2 fruit fly cellular contexts compared by ENCODE assay signal in genomic region chr3R:25241507-25242070, dm6.
TF ChIP-seq lines count a peak whose summit lies in the region.

CG11854 (plus strand) TSS chr3R:25242020.

TF ChIP-seq in whole organism, pupa, 21 proteins besides CTCF, POLR2A, EP300 and RAD21:
- TF ChIP-seq EcR (GFP tag; optimal IDR thresholded peaks at IDR 0.05; lab: Kevin White, UChicago), result peak; percentile 67
- no peak for TF ChIP-seq CG17806 (tag; optimal IDR thresholded peaks at IDR 0.05; lab: Kevin White, UChicago)

TF ChIP-seq in whole organism, wandering third instar larva, 38 proteins besides CTCF, POLR2A, EP300 and RAD21:
- no peak for TF ChIP-seq Hr78 (GFP tag; optimal IDR thresholded peaks at IDR 0.05; lab: Kevin White, UChicago)
- no peak for TF ChIP-seq Mio (GFP tag; optimal IDR thresholded peaks at IDR 0.05; lab: Kevin White, UChicago)
- no peak for TF ChIP-seq dsf (GFP tag; optimal IDR thresholded peaks at IDR 0.05; lab: Kevin White, UChicago; ENCODE audit: borderline replicate concordance)
- TF ChIP-seq Rel (GFP tag; optimal IDR thresholded peaks at IDR 0.05; lab: Kevin White, UChicago), result no peak
- TF ChIP-seq Rel (tag; optimal IDR thresholded peaks at IDR 0.05; lab: Kevin White, UChicago), result peak; percentile 76
- TF ChIP-seq sage (GFP tag; optimal IDR thresholded peaks at IDR 0.05; lab: Kevin White, UChicago), result no peak
- TF ChIP-seq foxo (GFP tag; optimal IDR thresholded peaks at IDR 0.05; lab: Kevin White, UChicago), result no peak
